Worm (Caenorhabditis elegans) whole organism, L3 larva: Measurements from ENCODE around the gene Y69A2AR.51.

Experiments
- R02D3.7 ChIP-seq: fragments of 150-350 bp; optimal IDR thresholded peaks from 2 replicates; lab custom pipeline; 2014; ENCODE audit warnings: missing biosample characterization, missing genetic modification characterization
- ZK546.5 ChIP-seq: sonication (generic microtip); optimal IDR thresholded peaks from 2 replicates; lab custom pipeline; 2017; ENCODE audit warnings: missing biosample characterization, missing genetic modification characterization
- ama-1 ChIP-seq: fragments of 150-350 bp; optimal IDR thresholded peaks from 2 replicates; lab custom pipeline; 2018
- ceh-16 ChIP-seq: sonication (generic microtip); optimal IDR thresholded peaks from 2 replicates; lab custom pipeline; 2017; ENCODE audit warnings: missing biosample characterization, missing genetic modification characterization
- ceh-9 ChIP-seq: sonication (generic microtip); optimal IDR thresholded peaks from 2 replicates; lab custom pipeline; 2018; ENCODE audit warnings: missing biosample characterization, missing genetic modification characterization
- daf-12 ChIP-seq: fragments of 150-350 bp; optimal IDR thresholded peaks from 2 replicates; lab custom pipeline; 2014; ENCODE audit warnings: missing biosample characterization, missing genetic modification reagents, missing genetic modification characterization
- egl-27 ChIP-seq: sonication (generic microtip); optimal IDR thresholded peaks from 4 replicates; lab custom pipeline; 2017; ENCODE audit warnings: missing biosample characterization, missing genetic modification reagents, missing genetic modification characterization
- egl-5 ChIP-seq: fragments of 150-350 bp; optimal IDR thresholded peaks from 2 replicates; lab custom pipeline; 2017; ENCODE audit warnings: missing biosample characterization, missing genetic modification reagents, missing genetic modification characterization, inconsistent platforms
- elt-1 ChIP-seq: fragments of 150-350 bp; optimal IDR thresholded peaks from 2 replicates; lab custom pipeline; 2014; ENCODE audit warnings: missing biosample characterization, missing genetic modification characterization
- elt-2 ChIP-seq: sonication (generic microtip); optimal IDR thresholded peaks from 2 replicates; lab custom pipeline; 2016; ENCODE audit warnings: missing genetic modification reagents, mild to moderate bottlenecking, missing genetic modification characterization, missing compliant biosample characterization
- elt-3 ChIP-seq, 3 experiments: fragments of 150-350 bp in 1 of 3; sonication (generic microtip) in 2 of 3; optimal IDR thresholded peaks; 2 replicates in 2 of 3; 4 replicates in 1 of 3; lab custom pipeline; 2014 to 2017; ENCODE audit warnings: missing biosample characterization in 3 of 3, missing genetic modification characterization in 3 of 3
- eor-1 ChIP-seq, 2 experiments: fragments of 150-350 bp; optimal IDR thresholded peaks; 2 replicates each; lab custom pipeline; 2014 to 2018; ENCODE audit warnings: missing biosample characterization in 2 of 2, missing genetic modification characterization in 2 of 2
- lin-39 ChIP-seq: fragments of 150-350 bp; optimal IDR thresholded peaks from 2 replicates; lab custom pipeline; 2018; ENCODE audit warnings: missing biosample characterization, missing genetic modification reagents, missing genetic modification characterization
- lsy-12 ChIP-seq: sonication (generic microtip); optimal IDR thresholded peaks from 2 replicates; lab custom pipeline; 2016; ENCODE audit warnings: mild to moderate bottlenecking, missing genetic modification characterization, missing compliant biosample characterization
- mdl-1 ChIP-seq: fragments of 150-350 bp; optimal IDR thresholded peaks from 2 replicates; lab custom pipeline; 2014; ENCODE audit warnings: missing biosample characterization, missing genetic modification characterization
- mml-1 ChIP-seq: fragments of 150-350 bp; sonication (generic microtip); optimal IDR thresholded peaks from 3 replicates; lab custom pipeline; 2014; ENCODE audit warnings: missing biosample characterization, missing genetic modification characterization
- nfya-1 ChIP-seq: sonication (generic microtip); optimal IDR thresholded peaks from 2 replicates; lab custom pipeline; 2017; ENCODE audit warnings: missing genetic modification characterization, mild to moderate bottlenecking, missing compliant biosample characterization, antibody characterized with exemption, moderate library complexity; ENCODE audit not compliant: insufficient read depth
- nhr-12 ChIP-seq: fragments of 150-350 bp; optimal IDR thresholded peaks from 2 replicates; lab custom pipeline; 2014; ENCODE audit warnings: missing biosample characterization, missing genetic modification characterization
- nhr-23 ChIP-seq: fragments of 150-350 bp; optimal IDR thresholded peaks from 2 replicates; lab custom pipeline; 2014; ENCODE audit warnings: missing biosample characterization, missing genetic modification reagents, missing genetic modification characterization
- nhr-28 ChIP-seq: fragments of 150-350 bp; optimal IDR thresholded peaks from 2 replicates; lab custom pipeline; 2014; ENCODE audit warnings: missing biosample characterization, missing genetic modification characterization
- nhr-43 ChIP-seq: sonication (generic microtip); optimal IDR thresholded peaks from 2 replicates; lab custom pipeline; 2016; ENCODE audit warnings: mild to moderate bottlenecking, missing genetic modification characterization, missing compliant biosample characterization; ENCODE audit not compliant: poor library complexity, severe bottlenecking
- nhr-67 ChIP-seq: fragments of 150-350 bp; optimal IDR thresholded peaks from 2 replicates; lab custom pipeline; 2014; ENCODE audit warnings: missing biosample characterization, missing genetic modification characterization
- nhr-76 ChIP-seq: fragments of 150-350 bp; sonication (generic microtip); optimal IDR thresholded peaks from 5 replicates; lab custom pipeline; 2014; ENCODE audit warnings: missing biosample characterization, missing genetic modification characterization
- nhr-77 ChIP-seq: fragments of 150-350 bp; optimal IDR thresholded peaks from 2 replicates; lab custom pipeline; 2014; ENCODE audit warnings: missing biosample characterization, missing genetic modification characterization
- pha-4 ChIP-seq: fragments of 150-350 bp; optimal IDR thresholded peaks from 2 replicates; lab custom pipeline; 2014; ENCODE audit warnings: missing biosample characterization, missing genetic modification reagents, missing genetic modification characterization
- sea-2 ChIP-seq: fragments of 150-350 bp; sonication (generic microtip); optimal IDR thresholded peaks from 4 replicates; lab custom pipeline; 2014; ENCODE audit warnings: missing biosample characterization, missing genetic modification reagents, missing genetic modification characterization
- snpc-4 ChIP-seq: fragments of 150-350 bp; optimal IDR thresholded peaks from 2 replicates; lab custom pipeline; 2014; ENCODE audit warnings: missing biosample characterization, missing genetic modification characterization
- tbx-2 ChIP-seq: sonication (generic microtip); optimal IDR thresholded peaks from 2 replicates; lab custom pipeline; 2016; ENCODE audit warnings: mild to moderate bottlenecking, missing genetic modification characterization, missing compliant biosample characterization
- unc-39 ChIP-seq: sonication (generic microtip); optimal IDR thresholded peaks from 4 replicates; lab custom pipeline; 2017; ENCODE audit warnings: missing biosample characterization, missing genetic modification characterization
- zag-1 ChIP-seq: fragments of 150-350 bp; optimal IDR thresholded peaks from 2 replicates; lab custom pipeline; 2014; ENCODE audit warnings: missing biosample characterization, missing genetic modification characterization
- ztf-11 ChIP-seq: fragments of 150-350 bp; optimal IDR thresholded peaks from 2 replicates; lab custom pipeline; 2014; ENCODE audit warnings: missing biosample characterization, missing genetic modification characterization
- ztf-4 ChIP-seq: fragments of 150-350 bp; optimal IDR thresholded peaks from 2 replicates; lab custom pipeline; 2014; ENCODE audit warnings: missing biosample characterization, missing genetic modification characterization

Gene Y69A2AR.51

DNA sequence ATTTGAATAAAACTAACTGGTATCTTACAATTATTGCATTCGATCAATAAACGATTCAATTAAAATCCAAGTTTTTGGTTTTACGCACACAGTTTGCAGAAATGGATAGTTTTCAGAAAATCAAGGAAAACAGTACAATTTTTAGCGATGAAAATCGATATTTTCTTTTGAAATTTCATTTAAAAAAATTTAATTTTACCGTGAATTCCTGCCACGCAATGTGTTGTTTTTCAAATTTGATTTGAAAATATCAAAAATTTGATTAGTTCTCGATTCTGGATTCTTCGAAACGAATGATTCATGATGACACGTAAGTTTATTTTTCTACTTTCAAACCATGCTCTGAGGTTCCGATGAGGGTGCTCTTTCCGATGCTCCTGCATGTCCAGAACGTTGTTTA lies 10.1 kb upstream of the Y69A2AR.51 start, which contains the start of gene Y69A2AR.50:
TSS of gene Y69A2AR.50 (plus strand) at position 301 of the 400 bp plus-strand sequence.
- TF ChIP-seq tbx-2 (tag; lab: Kevin White, UChicago) (no peak), ztf-11 (tag; lab: Kevin White, UChicago) (no peak)

DNA sequence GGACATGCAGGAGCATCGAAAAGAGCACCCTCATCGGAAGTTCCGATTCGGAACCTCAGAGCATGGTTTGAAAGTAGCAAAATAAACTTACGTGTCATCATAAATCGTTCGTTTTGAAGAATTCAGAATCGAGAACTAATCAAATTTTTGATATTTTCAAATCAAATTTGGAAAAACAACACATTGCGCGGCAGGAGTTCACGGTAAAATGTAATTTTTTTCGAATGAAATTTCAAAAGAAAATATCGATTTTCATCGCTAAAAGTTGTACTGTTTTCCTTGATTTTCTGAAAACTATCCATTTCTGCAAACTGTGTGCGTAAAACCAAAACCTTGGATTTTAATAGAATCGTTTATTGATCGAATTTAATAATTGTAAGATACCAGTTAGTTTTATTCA lies 8.2 kb upstream of the Y69A2AR.51 start, which contains the start of gene Y69A2AR.24:
TSS of gene Y69A2AR.24 (minus strand) at position 101 of the 400 bp plus-strand sequence.
- TF ChIP-seq snpc-4 (tag; lab: Kevin White, UChicago), result no peak
- TF ChIP-seq unc-39, result no peak

DNA sequence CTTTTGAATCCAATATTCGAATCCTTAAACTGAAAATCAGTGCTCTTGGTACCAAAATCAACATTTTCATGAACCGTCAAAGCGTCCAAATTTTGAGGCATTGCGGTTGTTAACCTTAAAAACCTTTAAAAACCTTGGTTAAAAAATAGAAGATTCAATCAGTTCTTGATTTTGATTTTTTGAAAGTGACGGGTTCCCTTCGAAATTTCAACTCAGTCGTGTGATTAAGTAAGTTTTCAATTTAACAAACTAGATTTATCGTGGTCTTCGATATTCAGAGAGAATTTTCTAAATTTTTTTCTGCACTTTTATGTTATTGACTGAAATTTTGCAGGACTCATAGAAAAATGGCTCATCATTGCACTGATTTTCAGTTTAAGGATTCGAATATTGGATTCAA lies 3.9 kb upstream of the Y69A2AR.51 start, which contains the start of the genes Y69A2AR.25 and Y69A2AR.12:
TSS of gene Y69A2AR.25 (minus strand) at position 101 of the 400 bp plus-strand sequence.
TSS of gene Y69A2AR.12 (plus strand) at position 348 of the 400 bp plus-strand sequence.
- TF ChIP-seq nhr-67 (tag; lab: Kevin White, UChicago), result no peak
- no peak for TF ChIP-seq mdl-1
- TF ChIP-seq elt-3 (tag; optimal IDR thresholded peaks at IDR 0.05; lab: Kevin White, UChicago), result no peak
- TF ChIP-seq nhr-12 (tag; lab: Kevin White, UChicago), result no peak
- TF ChIP-seq ceh-9 (tag; lab: Kevin White, UChicago), result no peak
- TF ChIP-seq lsy-12 (tag; lab: Kevin White, UChicago), result no peak
- TF ChIP-seq nhr-76 (tag; lab: Kevin White, UChicago), result no peak
- no peak for TF ChIP-seq R02D3.7 (tag; lab: Kevin White, UChicago)
- no peak for TF ChIP-seq zag-1
- TF ChIP-seq eor-1 (tag; optimal IDR thresholded peaks at IDR 0.05; lab: Kevin White, UChicago), result no peak
- TF ChIP-seq snpc-4 (tag; lab: Kevin White, UChicago), result no peak
- no peak for TF ChIP-seq mml-1 (tag; lab: Kevin White, UChicago)
- no peak for TF ChIP-seq ceh-16 (tag; lab: Kevin White, UChicago)
- no peak for TF ChIP-seq pha-4

DNA sequence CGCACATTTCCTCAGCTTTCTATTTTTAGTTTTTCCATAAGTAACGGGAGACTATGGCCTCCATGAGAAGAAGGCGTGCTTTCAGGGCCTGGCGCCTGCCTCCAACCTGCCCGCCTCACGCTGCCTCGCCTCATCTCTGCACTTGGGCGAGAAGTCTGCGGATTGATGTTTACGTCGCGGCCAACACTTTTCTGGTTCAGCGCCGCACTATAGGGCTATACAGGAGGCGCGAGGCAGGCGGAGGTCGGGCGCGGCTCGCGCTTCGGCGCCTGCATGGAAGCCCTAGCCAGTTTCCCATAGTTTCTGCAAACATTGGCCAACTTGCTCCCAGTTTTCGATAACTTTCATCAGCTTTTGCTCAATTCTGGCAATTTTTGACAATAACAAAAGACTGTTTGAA lies 915 bp downstream of the Y69A2AR.51 start:
- TF ChIP-seq mdl-1 (no peak), nhr-67 (tag; lab: Kevin White, UChicago) (no peak), elt-1 (tag; lab: Kevin White, UChicago) (no peak), elt-3 (tag; optimal IDR thresholded peaks at IDR 0.05; lab: Kevin White, UChicago) (no peak), sea-2 (GFP tag; lab: Kevin White, UChicago) (no peak), ceh-9 (tag; lab: Kevin White, UChicago) (no peak), R02D3.7 (tag; lab: Kevin White, UChicago) (no peak), lin-39 (tag; lab: Kevin White, UChicago) (no peak), egl-27 (tag; lab: Kevin White, UChicago) (no peak), ztf-11 (tag; lab: Kevin White, UChicago) (no peak), lsy-12 (tag; lab: Kevin White, UChicago) (no peak), daf-12 (no peak), nhr-28 (tag; lab: Kevin White, UChicago) (no peak), nhr-76 (tag; lab: Kevin White, UChicago) (no peak), nhr-77 (tag; lab: Kevin White, UChicago) (no peak), nfya-1 (tag; lab: Kevin White, UChicago) (no peak), ztf-4 (tag; lab: Kevin White, UChicago) (no peak), ceh-16 (tag; lab: Kevin White, UChicago) (no peak), ama-1 (lab: Kevin White, UChicago) (no peak)

DNA sequence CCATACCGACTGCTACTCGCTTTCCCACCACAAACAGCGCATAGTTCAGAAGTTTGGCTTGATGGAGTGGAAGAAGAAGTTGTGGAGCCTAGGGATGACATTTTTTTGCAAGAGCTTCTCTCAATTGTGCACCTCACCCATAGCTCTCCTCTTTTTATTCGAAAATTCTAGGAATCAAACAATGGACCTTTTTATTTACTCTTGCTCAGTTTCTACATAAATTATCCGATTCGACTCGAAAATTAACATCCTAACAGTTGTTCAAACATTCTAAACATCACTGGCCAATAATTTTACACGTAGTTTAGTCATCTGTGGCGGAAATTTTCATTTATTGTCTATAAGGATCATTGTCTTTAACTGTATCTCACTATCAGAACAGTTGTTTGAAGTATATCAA lies 9.3 kb downstream of the Y69A2AR.51 start, which contains the start of gene nhr-242:
TSS of gene nhr-242 (minus strand) at position 101 of the 400 bp plus-strand sequence.
- TF ChIP-seq nfya-1 (tag; lab: Kevin White, UChicago) (no peak), elt-2 (tag; lab: Kevin White, UChicago) (no peak), daf-12 (no peak), unc-39 (no peak), lin-39 (tag; lab: Kevin White, UChicago) (no peak), nhr-43 (tag; lab: Kevin White, UChicago) (no peak), nhr-76 (tag; lab: Kevin White, UChicago) (no peak), R02D3.7 (tag; lab: Kevin White, UChicago) (no peak), egl-5 (tag; lab: Kevin White, UChicago) (no peak), ZK546.5 (tag; lab: Kevin White, UChicago) (no peak), nhr-23 (no peak), ama-1 (lab: Kevin White, UChicago) (no peak)
- TF ChIP-seq, all 47 proteins: peak for 0
